Worm (Caenorhabditis elegans) whole organism, L4 larva: Measurements from ENCODE around the gene srt-18.

Experiments
- F44E2.7 ChIP-seq: fragments of 200-800 bp; sonication (Bioruptor generic); IDR thresholded peaks from 2 replicates; pipeline ENCODE4 v2.1.2; 2022; ENCODE audit warnings: missing genetic modification characterization, missing compliant biosample characterization
- F49E8.2 ChIP-seq: sonication (generic microtip); optimal IDR thresholded peaks from 2 replicates; lab custom pipeline; 2016; ENCODE audit warnings: missing compliant biosample characterization, mild to moderate bottlenecking, missing genetic modification characterization, borderline replicate concordance
- R02D3.7 ChIP-seq: fragments of 150-350 bp; sonication (generic microtip); optimal IDR thresholded peaks from 3 replicates; lab custom pipeline; 2014; ENCODE audit warnings: missing biosample characterization, missing genetic modification characterization
- T20F7.1 ChIP-seq: fragments of 200-800 bp; sonication (Bioruptor generic); optimal IDR thresholded peaks from 2 replicates; lab custom pipeline; 2018; ENCODE audit warnings: mild to moderate bottlenecking, missing genetic modification characterization, missing compliant biosample characterization
- Y48G9A.11 ChIP-seq: fragments of 200-800 bp; sonication (Bioruptor generic); IDR thresholded peaks from 2 replicates; pipeline ENCODE4 v1.3.6; 2022; ENCODE audit warnings: missing genetic modification reagents, missing genetic modification characterization, missing compliant biosample characterization
- Y5F2A.4 ChIP-seq: fragments of 200-800 bp; sonication (Bioruptor generic); optimal IDR thresholded peaks from 2 replicates; lab custom pipeline; 2018; ENCODE audit warnings: mild to moderate bottlenecking, missing genetic modification characterization, missing compliant biosample characterization
- ZK337.2 ChIP-seq: fragments of 200-800 bp; sonication (Bioruptor generic); IDR thresholded peaks from 2 replicates; pipeline ENCODE4 v1.3.6; 2022; ENCODE audit warnings: missing genetic modification reagents, missing genetic modification characterization, missing compliant biosample characterization
- ZK546.5 ChIP-seq, 2 experiments: sonication (generic microtip); optimal IDR thresholded peaks; 2 replicates each; lab custom pipeline; 2017; ENCODE audit warnings: missing biosample characterization in 2 of 2, missing genetic modification characterization in 2 of 2
- aha-1 ChIP-seq: fragments of 150-350 bp; peaks from one replicate; lab custom pipeline; 2014; ENCODE audit warnings: missing biosample characterization, missing genetic modification characterization
- aly-2 ChIP-seq: sonication (generic microtip); optimal IDR thresholded peaks from 2 replicates; lab custom pipeline; 2018; ENCODE audit warnings: missing biosample characterization, missing genetic modification characterization
- ama-1 ChIP-seq: fragments of 150-350 bp; optimal IDR thresholded peaks from 2 replicates; lab custom pipeline; 2014; ENCODE audit warnings: inconsistent platforms, mixed read lengths
- arid-1 ChIP-seq: fragments of 200-800 bp; sonication (Bioruptor generic); conservative IDR thresholded peaks from 2 replicates; pipeline ENCODE4 v1.3.6; 2022; ENCODE audit warnings: missing genetic modification reagents, missing genetic modification characterization, missing compliant biosample characterization
- ceh-44 ChIP-seq: fragments of 200-800 bp; sonication (Bioruptor generic); IDR thresholded peaks from 2 replicates; pipeline ENCODE4 v1.3.6; 2022; ENCODE audit warnings: missing genetic modification reagents, missing genetic modification characterization, missing compliant biosample characterization
- ceh-82 ChIP-seq: sonication (generic microtip); optimal IDR thresholded peaks from 2 replicates; lab custom pipeline; 2017; ENCODE audit warnings: missing biosample characterization, missing genetic modification characterization
- ces-1 ChIP-seq: fragments of 150-350 bp; sonication (generic microtip); optimal IDR thresholded peaks from 4 replicates; lab custom pipeline; 2014; ENCODE audit warnings: missing biosample characterization, missing genetic modification reagents, missing genetic modification characterization
- ctbp-1 ChIP-seq: fragments of 200-800 bp; sonication (Bioruptor generic); IDR thresholded peaks from 2 replicates; pipeline ENCODE4 v1.3.6; 2022; ENCODE audit warnings: missing genetic modification reagents, missing genetic modification characterization, missing compliant biosample characterization
- daf-12 ChIP-seq: fragments of 150-350 bp; optimal IDR thresholded peaks from 2 replicates; lab custom pipeline; 2014; ENCODE audit warnings: missing biosample characterization, missing genetic modification reagents, missing genetic modification characterization
- daf-19 ChIP-seq: fragments of 200-800 bp; sonication (Bioruptor generic); conservative IDR thresholded peaks from 2 replicates; pipeline ENCODE4 v1.3.6; 2022; ENCODE audit warnings: missing genetic modification characterization, missing compliant biosample characterization
- daf-8 ChIP-seq: fragments of 200-800 bp; sonication (Bioruptor generic); IDR thresholded peaks from 2 replicates; pipeline ENCODE4 v1.3.6; 2022; ENCODE audit warnings: missing genetic modification characterization, missing compliant biosample characterization
- dmd-9 ChIP-seq: fragments of 200-800 bp; sonication (Bioruptor generic); IDR thresholded peaks from 2 replicates; pipeline ENCODE4 v1.3.6; 2022; ENCODE audit warnings: missing genetic modification reagents, missing genetic modification characterization, missing compliant biosample characterization
- egl-43 ChIP-seq: fragments of 200-800 bp; sonication (Bioruptor generic); IDR thresholded peaks from 2 replicates; pipeline ENCODE4 v1.3.6; 2022; ENCODE audit warnings: missing genetic modification reagents, missing genetic modification characterization, missing compliant biosample characterization
- hif-1 ChIP-seq, 2 experiments: sonication (generic microtip); optimal IDR thresholded peaks; 2 replicates each; lab custom pipeline; 2016 to 2017; ENCODE audit warnings: missing compliant biosample characterization in 2 of 2, missing genetic modification characterization in 2 of 2, missing genetic modification reagents in 2 of 2, missing genotype in 2 of 2, mild to moderate bottlenecking in 1 of 2
- hmg-1.1 ChIP-seq: fragments of 200-800 bp; sonication (Bioruptor generic); IDR thresholded peaks from 2 replicates; pipeline ENCODE4 v1.3.6; 2022; ENCODE audit warnings: missing genetic modification reagents, missing genetic modification characterization, missing compliant biosample characterization
- lim-7 ChIP-seq: fragments of 200-800 bp; sonication (Bioruptor generic); IDR thresholded peaks from 2 replicates; pipeline ENCODE4 v1.3.6; 2022; ENCODE audit warnings: missing genetic modification characterization, missing compliant biosample characterization
- lin-13 ChIP-seq: fragments of 150-350 bp; optimal IDR thresholded peaks from 2 replicates; lab custom pipeline; 2014; ENCODE audit warnings: missing biosample characterization, missing genetic modification reagents, missing genetic modification characterization
- madf-9 ChIP-seq: fragments of 200-800 bp; sonication (Bioruptor generic); conservative IDR thresholded peaks from 2 replicates; pipeline ENCODE4 v1.3.6; 2022; ENCODE audit warnings: missing genetic modification reagents, missing genetic modification characterization, missing compliant biosample characterization
- mdt-29 ChIP-seq: fragments of 200-800 bp; sonication (Bioruptor generic); IDR thresholded peaks from 2 replicates; pipeline ENCODE4 v1.3.6; 2022; ENCODE audit warnings: missing genetic modification reagents, missing genetic modification characterization, missing compliant biosample characterization
- mxl-2 ChIP-seq: fragments of 200-800 bp; sonication (Bioruptor generic); conservative IDR thresholded peaks from 2 replicates; pipeline ENCODE4 v1.3.6; 2022; ENCODE audit warnings: missing genetic modification reagents, missing genetic modification characterization, missing compliant biosample characterization
- nhr-28 ChIP-seq: fragments of 150-350 bp; optimal IDR thresholded peaks from 2 replicates; lab custom pipeline; 2014; ENCODE audit warnings: missing biosample characterization, missing genetic modification characterization
- nhr-41 ChIP-seq: fragments of 200-800 bp; sonication (Bioruptor generic); IDR thresholded peaks from 2 replicates; pipeline ENCODE4 v1.3.6; 2022; ENCODE audit warnings: missing genetic modification reagents, missing genetic modification characterization, missing compliant biosample characterization
- nhr-6 ChIP-seq: fragments of 150-350 bp; optimal IDR thresholded peaks from 2 replicates; lab custom pipeline; 2014; ENCODE audit warnings: missing biosample characterization, missing genetic modification characterization
- pha-4 ChIP-seq, 2 experiments: fragments of 150-350 bp in 1 of 2; fragments of 200-800 bp in 1 of 2; sonication (Bioruptor generic) in 1 of 2; IDR thresholded peaks in 1 of 2; optimal IDR thresholded peaks in 1 of 2; 2 replicates each; pipeline versions ENCODE4 v1.3.6 to Lab custom; 2014 to 2022; ENCODE audit warnings: missing genetic modification characterization in 2 of 2, missing genetic modification reagents in 2 of 2, missing biosample characterization in 1 of 2, missing compliant biosample characterization in 1 of 2
- rbr-2 ChIP-seq: sonication (generic microtip); optimal IDR thresholded peaks from 2 replicates; lab custom pipeline; 2016; ENCODE audit warnings: missing genotype, missing genetic modification characterization, missing compliant biosample characterization
- sdz-12 ChIP-seq: fragments of 200-800 bp; sonication (Bioruptor generic); optimal IDR thresholded peaks from 2 replicates; lab custom pipeline; 2018; ENCODE audit warnings: mild to moderate bottlenecking, missing genetic modification characterization, missing compliant biosample characterization
- skn-1 ChIP-seq: fragments of 150-350 bp; optimal IDR thresholded peaks from 2 replicates; lab custom pipeline; 2014; ENCODE audit warnings: missing biosample characterization, missing genetic modification characterization
- snpc-1.2 ChIP-seq: fragments of 200-800 bp; sonication (Bioruptor generic); IDR thresholded peaks from 2 replicates; pipeline ENCODE4 v1.3.6; 2022; ENCODE audit warnings: missing genetic modification reagents, missing genetic modification characterization, missing compliant biosample characterization
- spr-3 ChIP-seq: fragments of 200-800 bp; sonication (Bioruptor generic); optimal IDR thresholded peaks from 2 replicates; lab custom pipeline; 2018; ENCODE audit warnings: mild to moderate bottlenecking, missing genetic modification characterization, missing compliant biosample characterization
- tra-1 ChIP-seq: fragments of 200-800 bp; sonication (Bioruptor generic); IDR thresholded peaks from 2 replicates; pipeline ENCODE4 v1.3.6; 2022; ENCODE audit warnings: missing genetic modification reagents, missing genetic modification characterization, missing compliant biosample characterization
- unc-130 ChIP-seq: sonication (generic microtip); optimal IDR thresholded peaks from 2 replicates; lab custom pipeline; 2016; ENCODE audit warnings: missing genetic modification reagents, missing genetic modification characterization, missing compliant biosample characterization
- unc-39 ChIP-seq: sonication (generic microtip); optimal IDR thresholded peaks from 2 replicates; lab custom pipeline; 2017; ENCODE audit warnings: missing biosample characterization, missing genetic modification characterization
- unc-62 ChIP-seq, 3 experiments: fragments of 150-350 bp in 1 of 3; sonication (generic microtip); optimal IDR thresholded peaks in 2 of 3; peaks in 1 of 3; 1 replicate in 1 of 3; 2 replicates in 2 of 3; lab custom pipeline; 2014 to 2017; ENCODE audit warnings: missing biosample characterization in 3 of 3, missing genetic modification characterization in 3 of 3, missing genetic modification reagents in 3 of 3, missing genotype in 1 of 3
- zag-1 ChIP-seq: fragments of 150-350 bp; optimal IDR thresholded peaks from 2 replicates; lab custom pipeline; 2014; ENCODE audit warnings: missing biosample characterization, missing genetic modification characterization
- zfp-2 ChIP-seq: sonication (generic microtip); optimal IDR thresholded peaks from 2 replicates; lab custom pipeline; 2016; ENCODE audit warnings: mild to moderate bottlenecking, missing genetic modification characterization, missing compliant biosample characterization
- zfp-3 ChIP-seq: fragments of 200-800 bp; sonication (Bioruptor generic); conservative IDR thresholded peaks from 2 replicates; pipeline ENCODE4 v1.3.6; 2022; ENCODE audit warnings: missing genetic modification reagents, missing genetic modification characterization, missing compliant biosample characterization
- zip-11 ChIP-seq: fragments of 200-800 bp; sonication (Bioruptor generic); IDR thresholded peaks from 2 replicates; pipeline ENCODE4 v1.3.6; 2022; ENCODE audit warnings: missing genetic modification characterization, missing compliant biosample characterization
- ztf-11 ChIP-seq: fragments of 150-350 bp; optimal IDR thresholded peaks from 2 replicates; lab custom pipeline; 2014; ENCODE audit warnings: missing biosample characterization, missing genetic modification characterization

Gene srt-18

ce11 chrV:9015540-9015939 is at the start of gene srt-18:
Gene srt-18, minus strand, starts transcription at chrV:9015640.
- TF ChIP-seq lim-7 (GFP tag; lab: Robert Waterston, UW), result no peak
- no peak for TF ChIP-seq aly-2 (tag; lab: Kevin White, UChicago)
- TF ChIP-seq arid-1 (GFP tag; lab: Robert Waterston, UW), result no peak
- TF ChIP-seq pha-4 (GFP tag; IDR thresholded peaks at IDR 0.05; lab: Robert Waterston, UW), result no peak
- no peak for TF ChIP-seq pha-4 (tag; optimal IDR thresholded peaks at IDR 0.05; lab: Kevin White, UChicago)
- no peak for TF ChIP-seq rbr-2 (tag; lab: Kevin White, UChicago)
- no peak for TF ChIP-seq daf-12
- TF ChIP-seq ztf-11 (tag; lab: Kevin White, UChicago), result no peak
- no peak for TF ChIP-seq aha-1
- TF ChIP-seq Y5F2A.4 (GFP tag; lab: Kevin White, UChicago), result no peak
- no peak for TF ChIP-seq zfp-3 (GFP tag; lab: Robert Waterston, UW)
- TF ChIP-seq hmg-1.1 (GFP tag; lab: Robert Waterston, UW), result no peak
- TF ChIP-seq skn-1 (tag; lab: Kevin White, UChicago), result no peak
- TF ChIP-seq daf-19, result no peak
- no peak for TF ChIP-seq dmd-9 (GFP tag; lab: Robert Waterston, UW)
- TF ChIP-seq egl-43 (GFP tag; lab: Robert Waterston, UW), result no peak
- no peak for TF ChIP-seq unc-39 (tag; lab: Kevin White, UChicago)
- TF ChIP-seq mxl-2 (GFP tag; lab: Robert Waterston, UW), result no peak
- no peak for TF ChIP-seq madf-9 (GFP tag; lab: Robert Waterston, UW)

ce11 chrV:9065001-9065400 is 49.6 kb upstream of the srt-18 start:
- TF ChIP-seq nhr-28 (tag; lab: Kevin White, UChicago) (no peak), tra-1 (GFP tag; lab: Robert Waterston, UW) (no peak), zfp-2 (tag; lab: Kevin White, UChicago) (no peak), Y48G9A.11 (no peak), daf-8 (GFP tag; lab: Robert Waterston, UW) (no peak), unc-62 (GFP tag; optimal IDR thresholded peaks at IDR 0.05 in 1 of 2; lab: Kevin White, UChicago) (peak in 1 of 2 experiments; percentile 70), unc-62 (tag; optimal IDR thresholded peaks at IDR 0.05; lab: Kevin White, UChicago) (no peak)

- TF ChIP-seq lin-13, result no peak
- TF ChIP-seq ceh-44 (GFP tag; lab: Robert Waterston, UW), result no peak
- TF ChIP-seq ZK546.5 (tag; optimal IDR thresholded peaks at IDR 0.05; lab: Kevin White, UChicago), result no peak
- no peak for TF ChIP-seq ces-1 (GFP tag; lab: Kevin White, UChicago)
- TF ChIP-seq snpc-1.2 (GFP tag; lab: Robert Waterston, UW), result no peak
- TF ChIP-seq ztf-11 (tag; lab: Kevin White, UChicago), result no peak
Observed at ce11 chrV:9063134-9063533, 47.7 kb upstream of the srt-18 start.

ce11 chrV:9062341-9062740 is 46.9 kb upstream of the srt-18 start, which contains the start of gene C25E10.12:
Gene C25E10.12, minus strand, starts transcription at chrV:9062441.
- no peak for TF ChIP-seq dmd-9 (GFP tag; lab: Robert Waterston, UW)
- TF ChIP-seq zag-1, result no peak
- TF ChIP-seq spr-3 (GFP tag; lab: Kevin White, UChicago), result no peak
- TF ChIP-seq ama-1 (lab: Kevin White, UChicago), result no peak
- no peak for TF ChIP-seq zip-11 (GFP tag; lab: Robert Waterston, UW)
- no peak for TF ChIP-seq ceh-82 (tag; lab: Kevin White, UChicago)
- TF ChIP-seq mdt-29 (GFP tag; lab: Robert Waterston, UW), result no peak
- no peak for TF ChIP-seq hmg-1.1 (GFP tag; lab: Robert Waterston, UW)
- TF ChIP-seq hif-1 (tag; optimal IDR thresholded peaks at IDR 0.05; lab: Kevin White, UChicago), result no peak
- no peak for TF ChIP-seq snpc-1.2 (GFP tag; lab: Robert Waterston, UW)
- no peak for TF ChIP-seq nhr-41 (GFP tag; lab: Robert Waterston, UW)
- no peak for TF ChIP-seq F44E2.7 (GFP tag; lab: Robert Waterston, UW)
- no peak for TF ChIP-seq F49E8.2
- TF ChIP-seq T20F7.1 (GFP tag; lab: Kevin White, UChicago), result no peak
- TF ChIP-seq ctbp-1 (GFP tag; lab: Robert Waterston, UW), result no peak
- no peak for TF ChIP-seq ZK337.2
- TF ChIP-seq sdz-12 (GFP tag; lab: Kevin White, UChicago), result no peak
- TF ChIP-seq unc-130 (GFP tag; lab: Kevin White, UChicago), result no peak
- no peak for TF ChIP-seq nhr-6 (tag; lab: Kevin White, UChicago)
- no peak for TF ChIP-seq R02D3.7 (tag; lab: Kevin White, UChicago)
